Worm (Caenorhabditis elegans): ENCODE measurements around the gene F13B6.1.

Gene F13B6.1

DNA sequence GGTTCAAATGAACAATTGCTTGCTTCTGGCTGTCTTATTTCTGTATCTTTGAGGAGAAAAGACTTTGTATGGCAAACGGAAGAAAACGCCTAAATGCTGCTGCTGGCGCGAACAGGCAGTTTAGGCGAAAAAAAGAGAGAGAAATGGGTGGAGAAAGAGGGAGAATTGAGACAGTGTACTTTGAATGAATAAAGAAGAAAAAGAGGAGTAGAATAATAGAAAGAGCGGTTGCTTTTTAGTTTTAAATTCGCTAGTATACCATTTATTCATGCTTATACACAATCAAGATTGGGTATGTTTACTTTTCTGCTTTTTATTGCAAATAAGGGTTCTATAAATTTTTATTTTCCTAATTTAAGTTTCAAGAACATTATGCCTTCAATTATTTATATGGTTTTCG, 16.9 kb upstream of the F13B6.1 start:
- TF ChIP-seq lin-32 (GFP tag; optimal IDR thresholded peaks at IDR 0.05) (no peak), lsy-2 (tag; optimal IDR thresholded peaks at IDR 0.05) (no peak), tbx-8 (GFP tag; optimal IDR thresholded peaks at IDR 0.05) (no peak), bed-3 (GFP tag; optimal IDR thresholded peaks at IDR 0.05) (no peak), hlh-1 (tag; optimal IDR thresholded peaks at IDR 0.05) (no peak), M03D4.4 (tag; optimal IDR thresholded peaks at IDR 0.05) (no peak), nhr-76 (tag; optimal IDR thresholded peaks at IDR 0.05) (no peak), sptf-1 (tag; optimal IDR thresholded peaks at IDR 0.05) (no peak), mep-1 (tag; optimal IDR thresholded peaks at IDR 0.05) (no peak), unc-62 (GFP tag; optimal IDR thresholded peaks at IDR 0.05) (no peak), nhr-2 (tag; optimal IDR thresholded peaks at IDR 0.05) (no peak), ces-1 (GFP tag; optimal IDR thresholded peaks at IDR 0.05) (no peak), flh-1 (GFP tag; optimal IDR thresholded peaks at IDR 0.05) (no peak), unc-39 (tag; optimal IDR thresholded peaks at IDR 0.05) (no peak), elt-1 (tag; optimal IDR thresholded peaks at IDR 0.05; ENCODE audit: borderline replicate concordance, insufficient read depth) (no peak), ceh-43 (GFP tag; optimal IDR thresholded peaks at IDR 0.05) (no peak), mls-2 (tag; optimal IDR thresholded peaks at IDR 0.05) (no peak), zip-8 (tag; optimal IDR thresholded peaks at IDR 0.05) (no peak), drap-1 (GFP tag; optimal IDR thresholded peaks at IDR 0.05) (no peak)

DNA sequence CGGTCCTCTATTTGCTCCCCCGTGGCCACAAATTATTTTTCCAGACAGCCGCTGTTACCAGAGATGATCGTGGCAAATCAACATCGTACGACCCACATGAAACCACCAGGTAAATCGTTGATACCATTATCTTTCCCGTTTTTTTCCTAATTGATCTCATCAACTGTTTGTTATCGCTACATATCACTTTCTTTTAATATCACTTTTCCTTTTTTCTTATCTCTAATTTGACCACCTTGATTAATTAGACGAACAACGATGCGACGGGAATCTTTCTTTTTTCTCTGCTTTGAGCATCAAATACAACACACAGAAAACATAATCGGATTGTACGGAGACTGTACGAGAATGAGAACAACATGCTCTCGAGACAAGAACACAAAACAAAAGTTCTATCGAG, 16.1 kb upstream of the F13B6.1 start:
- TF ChIP-seq tbx-8 (GFP tag; optimal IDR thresholded peaks at IDR 0.05): no peak
- no peak for TF ChIP-seq nhr-28 (tag; optimal IDR thresholded peaks at IDR 0.05)
- TF ChIP-seq bed-3 (GFP tag; optimal IDR thresholded peaks at IDR 0.05): no peak
- no peak for TF ChIP-seq M03D4.4 (tag; optimal IDR thresholded peaks at IDR 0.05)
- no peak for TF ChIP-seq ceh-39 (tag; optimal IDR thresholded peaks at IDR 0.05)

DNA sequence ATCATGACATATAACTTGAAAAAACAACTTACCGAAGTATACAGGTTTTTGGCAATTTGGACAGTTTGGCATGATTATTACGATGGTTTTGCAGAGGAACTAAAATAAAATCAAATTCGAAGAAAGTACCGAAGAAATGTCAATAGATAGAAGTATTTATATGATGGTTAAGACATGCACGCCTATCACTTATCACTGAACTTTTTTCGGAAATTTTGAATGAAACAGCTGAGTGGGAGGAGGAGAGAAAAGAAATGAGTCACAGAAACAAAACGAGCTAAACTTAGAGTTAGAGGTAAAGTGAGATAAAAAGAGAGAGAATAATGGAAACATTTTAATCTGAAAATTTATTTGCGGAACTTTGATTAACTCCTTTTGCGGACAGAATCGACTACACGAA, 11.1 kb upstream of the F13B6.1 start, which contains the start of gene valv-1:
Gene valv-1 (minus strand): TSS at position 101 of the 400 bp plus-strand sequence.
- TF ChIP-seq sem-2 (GFP tag; optimal IDR thresholded peaks at IDR 0.05) (no peak), elt-3 (tag; optimal IDR thresholded peaks at IDR 0.05) (no peak), sptf-1 (tag; optimal IDR thresholded peaks at IDR 0.05) (no peak), ztf-11 (tag; optimal IDR thresholded peaks at IDR 0.05) (no peak), zip-8 (tag; optimal IDR thresholded peaks at IDR 0.05) (no peak), lin-32 (GFP tag; optimal IDR thresholded peaks at IDR 0.05) (no peak), cnd-1 (tag; optimal IDR thresholded peaks at IDR 0.05) (no peak), snpc-4 (tag; optimal IDR thresholded peaks at IDR 0.05) (no peak), drap-1 (GFP tag; optimal IDR thresholded peaks at IDR 0.05) (no peak), bed-3 (GFP tag; optimal IDR thresholded peaks at IDR 0.05) (no peak), ceh-43 (GFP tag; optimal IDR thresholded peaks at IDR 0.05) (no peak), M03D4.4 (tag; optimal IDR thresholded peaks at IDR 0.05) (no peak), nhr-2 (tag; optimal IDR thresholded peaks at IDR 0.05) (no peak), lsy-2 (tag; optimal IDR thresholded peaks at IDR 0.05) (no peak), ham-2 (GFP tag; optimal IDR thresholded peaks at IDR 0.05) (no peak), tbx-8 (GFP tag; optimal IDR thresholded peaks at IDR 0.05) (no peak)

DNA sequence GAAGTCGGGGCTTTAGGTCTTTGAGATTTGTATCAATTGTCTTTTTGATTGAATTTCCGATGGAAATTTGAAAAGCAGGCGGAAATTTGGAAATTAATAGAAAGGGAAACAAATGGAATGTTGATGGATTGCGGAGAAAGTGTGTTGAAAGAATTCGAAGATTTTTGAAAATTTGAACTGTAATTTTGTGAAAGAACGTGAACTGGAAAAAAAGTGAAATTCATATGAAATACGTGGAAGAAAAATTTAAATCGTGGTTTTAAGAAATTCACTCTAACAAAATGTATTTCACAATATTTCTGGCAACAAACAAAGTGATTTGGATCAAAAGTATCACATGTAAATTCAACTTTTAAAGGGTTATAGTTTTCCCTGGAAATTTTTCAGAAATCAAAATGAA, 10.3 kb upstream of the F13B6.1 start, which contains the start of gene B0496.1:
Gene B0496.1 (plus strand): TSS at position 301 of the 400 bp plus-strand sequence.
- TF ChIP-seq sem-2 (GFP tag; optimal IDR thresholded peaks at IDR 0.05): no peak
- no peak for TF ChIP-seq nhr-12 (tag; optimal IDR thresholded peaks at IDR 0.05)
- TF ChIP-seq ceh-39 (tag; optimal IDR thresholded peaks at IDR 0.05): no peak

DNA sequence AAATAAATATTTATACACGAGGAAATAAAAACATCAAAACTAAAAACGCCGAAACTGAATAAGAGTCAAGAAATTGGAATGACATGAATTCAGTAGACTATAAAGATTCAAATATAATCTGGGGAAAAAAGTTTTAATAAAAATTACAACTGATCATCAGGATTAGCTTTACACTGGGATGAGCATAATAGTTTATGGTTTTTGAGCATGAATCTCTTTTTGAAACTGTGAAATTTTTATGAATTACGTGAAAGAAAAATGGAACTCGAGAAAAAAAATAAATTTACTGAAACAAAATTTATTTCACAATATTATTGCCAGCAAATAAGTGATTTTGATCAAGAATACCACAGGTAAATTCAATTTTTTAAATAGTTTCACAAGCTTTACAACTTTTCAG, 8.8 kb upstream of the F13B6.1 start, which contains the start of gene B0496.2:
Gene B0496.2 (plus strand): TSS at position 301 of the 400 bp plus-strand sequence.
- TF ChIP-seq nhr-2 (tag; optimal IDR thresholded peaks at IDR 0.05): no peak
- no peak for TF ChIP-seq tbx-8 (GFP tag; optimal IDR thresholded peaks at IDR 0.05)
- no peak for TF ChIP-seq lin-32 (GFP tag; optimal IDR thresholded peaks at IDR 0.05)
- no peak for TF ChIP-seq ztf-11 (tag; optimal IDR thresholded peaks at IDR 0.05)
- no peak for TF ChIP-seq ceh-39 (tag; optimal IDR thresholded peaks at IDR 0.05)
- no peak for TF ChIP-seq ham-2 (GFP tag; optimal IDR thresholded peaks at IDR 0.05)
- no peak for TF ChIP-seq nhr-237 (tag; optimal IDR thresholded peaks at IDR 0.05)
- no peak for TF ChIP-seq drap-1 (GFP tag; optimal IDR thresholded peaks at IDR 0.05)
- TF ChIP-seq nhr-28 (tag; optimal IDR thresholded peaks at IDR 0.05): no peak
- TF ChIP-seq sem-2 (GFP tag; optimal IDR thresholded peaks at IDR 0.05): no peak
- no peak for TF ChIP-seq ceh-83 (GFP tag; optimal IDR thresholded peaks at IDR 0.05)
- no peak for TF ChIP-seq zip-8 (tag; optimal IDR thresholded peaks at IDR 0.05)
- TF ChIP-seq snpc-4 (tag; optimal IDR thresholded peaks at IDR 0.05): no peak
- TF ChIP-seq pha-4 (tag; optimal IDR thresholded peaks at IDR 0.05): no peak
- TF ChIP-seq ceh-43 (GFP tag; optimal IDR thresholded peaks at IDR 0.05): no peak
- no peak for TF ChIP-seq ces-1 (GFP tag; optimal IDR thresholded peaks at IDR 0.05)
- no peak for TF ChIP-seq sptf-1 (tag; optimal IDR thresholded peaks at IDR 0.05)
- no peak for TF ChIP-seq elt-1 (tag; optimal IDR thresholded peaks at IDR 0.05; ENCODE audit: borderline replicate concordance, insufficient read depth)
- no peak for TF ChIP-seq unc-39 (tag; optimal IDR thresholded peaks at IDR 0.05)
